Fruit fly (Drosophila melanogaster) whole organism: Measurements from ENCODE around the gene Ucp4C.

Experiments
- CG8478 ChIP-seq: fragments of >200 bp; optimal IDR thresholded peaks from 2 replicates; lab custom pipeline; 2018; ENCODE audit warnings: inconsistent platforms
- EcR ChIP-seq, 2 experiments: fragments of >200 bp; optimal IDR thresholded peaks; 2 replicates each; lab custom pipeline; 2017; ENCODE audit warnings: missing biosample characterization in 2 of 2, missing genetic modification characterization in 2 of 2, missing genetic modification reagents in 2 of 2
- pan ChIP-seq: fragments of >200 bp; optimal IDR thresholded peaks from 2 replicates; lab custom pipeline; 2017
- psq ChIP-seq: fragments of >200 bp; optimal IDR thresholded peaks from 2 replicates; lab custom pipeline; 2017
- usp ChIP-seq: fragments of >200 bp; optimal IDR thresholded peaks from 2 replicates; lab custom pipeline; 2017; ENCODE audit warnings: missing biosample characterization, missing genetic modification characterization, mixed read lengths

dm6 chr2L:5964211-5964610 is 4.2 kb upstream of the Ucp4C start:
- no peak for TF ChIP-seq usp (GFP tag; lab: Kevin White, UChicago)
- no peak for TF ChIP-seq pan (lab: Kevin White, UChicago)
- no peak for TF ChIP-seq psq (lab: Kevin White, UChicago)
- TF ChIP-seq CG8478 (lab: Kevin White, UChicago): no peak
- no peak for TF ChIP-seq EcR (GFP tag; optimal IDR thresholded peaks at IDR 0.05; lab: Kevin White, UChicago)
